Worm (Caenorhabditis elegans) whole organism, midembryonic: ENCODE data around the gene T16G1.5.

Source experiments
- T22C8.4 ChIP-seq: fragments of 200-800 bp; sonication (Bioruptor generic); IDR thresholded peaks from 2 replicates; pipeline ENCODE4 v1.3.6; 2022; ENCODE audit warnings: missing genetic modification characterization, missing compliant biosample characterization
- cog-1 ChIP-seq: sonication (generic microtip); optimal IDR thresholded peaks from 2 replicates; lab custom pipeline; 2016; ENCODE audit warnings: missing genetic modification characterization, missing compliant biosample characterization
- flt-1 ChIP-seq: fragments of 200-800 bp; sonication (Bioruptor generic); IDR thresholded peaks from 2 replicates; pipeline ENCODE4 v1.3.6; 2022; ENCODE audit warnings: missing genetic modification characterization, missing compliant biosample characterization
- klf-2 ChIP-seq: fragments of 200-800 bp; sonication (Bioruptor generic); conservative IDR thresholded peaks from 2 replicates; pipeline ENCODE4 v1.3.6; 2022; ENCODE audit warnings: missing genetic modification reagents, missing genetic modification characterization, missing compliant biosample characterization
- med-1 ChIP-seq: sonication (generic microtip); optimal IDR thresholded peaks from 2 replicates; lab custom pipeline; 2017; ENCODE audit warnings: missing genetic modification characterization, mild to moderate bottlenecking, missing compliant biosample characterization, antibody characterized with exemption, missing genetic modification reagents; ENCODE audit not compliant: insufficient read depth
- ref-1 ChIP-seq: fragments of 200-800 bp; sonication (Bioruptor generic); conservative IDR thresholded peaks from 2 replicates; pipeline ENCODE4 v1.3.6; 2022; ENCODE audit warnings: missing genetic modification reagents, missing genetic modification characterization, missing compliant biosample characterization
- tab-1 ChIP-seq: fragments of 200-800 bp; sonication (Bioruptor generic); IDR thresholded peaks from 2 replicates; pipeline ENCODE4 v1.3.6; 2022; ENCODE audit warnings: missing genetic modification characterization, missing compliant biosample characterization
- ztf-23 ChIP-seq: fragments of 200-800 bp; sonication (Bioruptor generic); IDR thresholded peaks from 2 replicates; pipeline ENCODE4 v1.3.6; 2022; ENCODE audit warnings: missing genetic modification reagents, missing genetic modification characterization, missing compliant biosample characterization
- ztf-29 ChIP-seq: fragments of 200-800 bp; sonication (Bioruptor generic); IDR thresholded peaks from 2 replicates; pipeline ENCODE4 v1.3.6; 2022; ENCODE audit warnings: missing genetic modification reagents, missing genetic modification characterization, missing compliant biosample characterization

The T16G1.5 gene

ce11 chrV:12909544-12910157 lies 29.7 kb downstream of the T16G1.5 start, which contains the start of gene nid-1:
Gene nid-1, plus strand, starts transcription at chrV:12910107.
- TF ChIP-seq med-1 (GFP tag; lab: Kevin White, UChicago), result no peak
- TF ChIP-seq ref-1 (GFP tag; lab: Robert Waterston, UW), result no peak
- TF ChIP-seq klf-2 (GFP tag; lab: Robert Waterston, UW), result no peak
- TF ChIP-seq ztf-23, result no peak

DNA sequence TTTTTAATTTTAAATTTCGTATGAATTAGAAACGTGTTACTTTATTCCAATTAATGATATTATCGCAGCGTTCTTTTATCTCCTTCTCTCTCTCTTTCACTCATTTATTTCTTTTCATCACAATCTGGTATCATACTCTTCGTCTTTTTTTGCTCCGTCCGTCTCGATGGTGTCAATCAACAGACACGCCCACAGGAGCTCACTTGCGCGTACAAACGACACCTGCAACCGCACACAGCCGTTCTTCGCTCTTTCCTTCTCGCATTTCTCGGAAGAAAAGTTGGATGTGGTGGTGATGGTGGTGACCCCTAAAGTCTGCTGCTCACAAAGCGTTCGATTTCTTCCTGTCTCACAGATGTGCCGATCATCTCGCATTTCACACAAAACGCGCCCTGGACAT lies 30.7 kb downstream of the T16G1.5 start:
- TF ChIP-seq cog-1 (tag; lab: Kevin White, UChicago) (no peak), med-1 (GFP tag; lab: Kevin White, UChicago) (no peak), ztf-29 (GFP tag; lab: Robert Waterston, UW) (no peak), flt-1 (no peak), T22C8.4 (GFP tag; lab: Robert Waterston, UW) (no peak), ztf-23 (no peak), tab-1 (no peak)

DNA sequence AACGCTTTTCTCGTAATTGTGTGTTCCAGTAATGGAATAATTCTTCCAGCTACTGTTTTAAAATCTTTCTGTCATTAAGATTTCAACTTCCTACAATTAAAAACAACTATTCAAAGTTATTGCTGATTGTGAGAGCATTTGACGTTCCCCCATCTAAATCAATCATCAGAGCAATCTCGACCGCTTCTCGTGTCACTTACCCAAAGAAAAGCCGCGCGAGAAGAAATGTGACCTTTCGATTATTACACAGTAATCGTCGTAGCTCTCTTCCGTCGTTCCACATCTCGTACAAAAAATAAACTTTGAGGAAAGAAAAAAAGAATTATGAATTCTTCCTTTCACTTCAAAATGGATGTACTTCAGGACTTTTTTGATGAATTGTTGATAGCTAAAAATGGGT lies 31.9 kb downstream of the T16G1.5 start:
- TF ChIP-seq cog-1 (tag; lab: Kevin White, UChicago) (no peak), med-1 (GFP tag; lab: Kevin White, UChicago) (no peak), ztf-23 (no peak), flt-1 (no peak), ztf-29 (GFP tag; lab: Robert Waterston, UW) (no peak), T22C8.4 (GFP tag; lab: Robert Waterston, UW) (no peak), klf-2 (GFP tag; lab: Robert Waterston, UW) (no peak), ref-1 (GFP tag; lab: Robert Waterston, UW) (no peak), tab-1 (no peak)

DNA sequence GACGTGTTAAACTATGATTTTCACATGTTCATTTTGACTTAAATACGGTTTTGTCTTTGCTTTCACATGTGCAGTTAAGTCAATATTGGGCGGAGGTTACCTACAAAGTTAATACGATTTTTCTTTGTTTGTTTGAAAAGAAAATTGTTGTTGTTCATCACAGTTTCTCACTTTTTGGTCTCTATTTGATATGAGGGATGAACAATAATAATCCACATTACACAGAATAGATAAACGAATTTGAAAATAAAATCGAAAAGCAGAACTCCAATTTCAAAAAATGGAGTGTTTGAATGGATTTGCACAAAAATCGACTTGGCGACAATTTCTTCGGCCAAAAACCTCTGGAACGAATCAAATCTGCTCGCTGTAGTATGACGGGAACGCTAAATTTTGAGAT lies 32.6 kb downstream of the T16G1.5 start, which contains the start of gene ttr-29:
Gene ttr-29, minus strand, starts transcription at position 101 of the 400 bp plus-strand sequence.
- TF ChIP-seq med-1 (GFP tag; lab: Kevin White, UChicago) (no peak), T22C8.4 (GFP tag; lab: Robert Waterston, UW) (no peak), ztf-29 (GFP tag; lab: Robert Waterston, UW) (no peak), klf-2 (GFP tag; lab: Robert Waterston, UW) (no peak), flt-1 (no peak), ztf-23 (no peak)

DNA sequence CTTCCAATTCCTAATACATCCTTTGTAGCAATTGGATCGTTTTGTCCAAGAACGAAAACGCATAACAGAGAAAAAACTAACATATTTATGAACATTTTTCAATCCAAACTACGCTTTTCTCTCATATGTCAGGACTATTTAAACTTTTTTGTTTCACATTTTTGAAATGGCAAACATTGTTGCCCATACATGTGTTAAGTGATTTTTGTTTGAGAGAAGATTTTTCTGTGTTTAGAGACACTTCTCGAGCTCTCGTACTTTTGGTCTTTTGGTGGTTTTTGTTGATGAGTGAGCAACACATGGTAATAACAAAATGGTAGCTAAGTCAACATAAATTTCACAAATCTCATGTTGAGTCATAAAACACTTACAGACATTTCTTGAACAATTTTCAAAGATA lies 34.3 kb downstream of the T16G1.5 start, which contains the start of gene ttr-28:
Gene ttr-28, minus strand, starts transcription at position 101 of the 400 bp plus-strand sequence.
- TF ChIP-seq T22C8.4 (GFP tag; lab: Robert Waterston, UW), result no peak
- no peak for TF ChIP-seq cog-1 (tag; lab: Kevin White, UChicago)
- no peak for TF ChIP-seq ref-1 (GFP tag; lab: Robert Waterston, UW)
- TF ChIP-seq med-1 (GFP tag; lab: Kevin White, UChicago), result no peak
- TF ChIP-seq klf-2 (GFP tag; lab: Robert Waterston, UW), result no peak
- no peak for TF ChIP-seq tab-1
- TF ChIP-seq flt-1, result no peak

ce11 chrV:12904054-12904453 lies 35.3 kb downstream of the T16G1.5 start, which contains the start of gene ttr-27:
Gene ttr-27, minus strand, starts transcription at chrV:12904098.
- TF ChIP-seq cog-1 (tag; lab: Kevin White, UChicago) (no peak), klf-2 (GFP tag; lab: Robert Waterston, UW) (no peak), flt-1 (no peak), ztf-29 (GFP tag; lab: Robert Waterston, UW) (no peak), med-1 (GFP tag; lab: Kevin White, UChicago) (no peak), T22C8.4 (GFP tag; lab: Robert Waterston, UW) (no peak), ztf-23 (no peak), tab-1 (no peak), ref-1 (GFP tag; lab: Robert Waterston, UW) (no peak)

DNA sequence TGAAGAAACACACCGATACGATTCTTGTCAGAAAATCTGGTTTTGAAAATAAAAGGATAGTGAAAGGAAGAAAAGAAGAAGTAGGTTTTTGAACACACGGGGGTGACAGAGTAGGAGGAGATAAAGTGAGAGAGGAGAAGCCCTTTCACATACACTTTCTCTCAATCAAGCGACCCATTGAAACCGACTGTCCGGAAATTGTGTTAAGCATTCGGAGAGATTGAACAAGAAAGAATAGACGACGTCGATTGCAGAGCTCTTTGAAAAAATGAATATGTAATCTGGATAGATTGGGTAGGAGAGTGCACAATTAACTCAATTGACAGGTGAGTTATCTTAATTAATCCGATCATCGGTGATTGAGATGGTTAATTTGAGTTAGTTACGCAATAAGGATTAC lies 38.1 kb downstream of the T16G1.5 start:
- TF ChIP-seq T22C8.4 (GFP tag; lab: Robert Waterston, UW) (no peak), flt-1 (no peak), cog-1 (tag; lab: Kevin White, UChicago) (no peak), ztf-23 (no peak), tab-1 (no peak), ref-1 (GFP tag; lab: Robert Waterston, UW) (no peak), med-1 (GFP tag; lab: Kevin White, UChicago) (no peak), klf-2 (GFP tag; lab: Robert Waterston, UW) (no peak)

DNA sequence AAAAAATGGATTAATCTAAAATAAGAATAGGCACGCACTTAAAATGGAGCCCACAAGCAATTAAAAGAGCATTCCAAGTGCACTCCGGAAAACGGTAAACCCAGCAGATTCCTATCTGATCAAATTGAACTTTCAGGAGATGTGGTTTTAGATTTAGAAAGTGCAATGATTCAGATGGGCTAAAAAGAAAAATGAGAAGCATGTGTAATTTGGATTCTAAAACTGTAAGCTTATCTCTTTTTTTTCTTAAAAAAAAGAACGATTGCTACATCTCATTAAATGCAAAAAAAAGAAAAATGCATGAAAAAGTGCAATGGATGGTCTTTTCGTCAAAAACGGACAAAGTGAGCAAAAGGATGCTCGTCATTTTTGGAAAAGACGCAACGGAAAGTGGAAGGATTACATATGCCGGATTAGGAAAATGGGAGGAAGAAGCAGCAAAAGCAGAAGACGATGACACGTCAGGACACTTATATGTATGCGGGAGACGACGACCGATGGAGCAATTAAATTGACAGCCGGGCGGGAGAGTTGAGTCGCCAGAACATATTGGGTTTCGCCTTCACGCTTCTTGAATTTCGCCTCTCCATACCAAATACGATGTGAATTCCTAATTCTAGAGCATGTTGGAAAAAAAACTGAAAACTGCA lies 40.6 kb downstream of the T16G1.5 start:
- TF ChIP-seq tab-1 (no peak), ref-1 (GFP tag; lab: Robert Waterston, UW) (no peak), ztf-29 (GFP tag; lab: Robert Waterston, UW) (no peak), klf-2 (GFP tag; lab: Robert Waterston, UW) (no peak), cog-1 (tag; lab: Kevin White, UChicago) (no peak), med-1 (GFP tag; lab: Kevin White, UChicago) (no peak), flt-1 (no peak), T22C8.4 (GFP tag; lab: Robert Waterston, UW) (no peak), ztf-23 (no peak)

- TF ChIP-seq med-1 (GFP tag; lab: Kevin White, UChicago) (no peak), klf-2 (GFP tag; lab: Robert Waterston, UW) (no peak), tab-1 (no peak), ztf-29 (GFP tag; lab: Robert Waterston, UW) (no peak), ztf-23 (no peak), ref-1 (GFP tag; lab: Robert Waterston, UW) (no peak), cog-1 (tag; lab: Kevin White, UChicago) (no peak), flt-1 (no peak), T22C8.4 (GFP tag; lab: Robert Waterston, UW) (no peak)
Observed at ce11 chrV:12897338-12897737, 42.0 kb downstream of the T16G1.5 start.
